Fruit fly (Drosophila melanogaster): ENCODE results near the gene CG34299.

Gene CG34299

DNA sequence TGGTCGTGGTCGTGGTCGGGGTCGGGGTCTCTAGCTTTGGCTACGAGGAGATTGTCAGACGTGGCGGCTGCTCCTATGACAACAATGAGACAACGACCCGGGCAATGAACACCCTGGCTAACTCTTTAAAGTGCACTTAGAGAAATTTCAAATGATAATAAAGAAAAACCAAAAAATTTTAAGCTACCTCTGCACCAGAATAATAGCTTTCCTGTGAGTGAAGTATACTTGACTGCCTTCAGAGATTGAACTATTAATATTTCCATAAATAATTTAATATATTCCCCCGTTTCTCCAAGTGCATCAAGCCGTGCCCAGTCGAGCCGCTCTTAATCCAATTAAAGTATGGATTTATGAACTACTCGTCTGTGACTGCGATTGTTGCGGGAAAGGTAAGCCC lies 14.3 kb downstream of the CG34299 start (continued):
- TF ChIP-seq bsh (GFP tag; optimal IDR thresholded peaks at IDR 0.05): peak; percentile 60 to 65
- TF ChIP-seq Max (GFP tag; optimal IDR thresholded peaks at IDR 0.05): no peak
- TF ChIP-seq tin (GFP tag; optimal IDR thresholded peaks at IDR 0.05): peak; percentile 19
- peak; percentile 6 for TF ChIP-seq CG8359 (GFP tag; optimal IDR thresholded peaks at IDR 0.05; ENCODE audit: borderline replicate concordance)
- TF ChIP-seq Sox102F (GFP tag; optimal IDR thresholded peaks at IDR 0.05): peak; percentile 37
- peak; percentile 10 for TF ChIP-seq ac (GFP tag; optimal IDR thresholded peaks at IDR 0.05)
- TF ChIP-seq CG4404 (GFP tag; IDR thresholded peaks at IDR 0.05): peak; percentile 57
- peak; percentile 71 for TF ChIP-seq gem (tag; optimal IDR thresholded peaks at IDR 0.05)
- TF ChIP-seq trem (tag; optimal IDR thresholded peaks at IDR 0.05): peak; percentile 5
- peak; percentile 35 for TF ChIP-seq CG8924 (tag; optimal IDR thresholded peaks at IDR 0.05)
- peak; percentile 26; the same call in 1 of the 2 replicates for TF ChIP-seq ttk (GFP tag; IDR thresholded peaks at IDR 0.05)
- no peak for TF ChIP-seq her (GFP tag; optimal IDR thresholded peaks at IDR 0.05)
- TF ChIP-seq H15 (GFP tag; IDR thresholded peaks at IDR 0.05): no peak
- no peak for TF ChIP-seq Side (GFP tag; optimal IDR thresholded peaks at IDR 0.05)
- TF ChIP-seq cad (GFP tag; optimal IDR thresholded peaks at IDR 0.05): no peak
- TF ChIP-seq CG9727 (GFP tag; optimal IDR thresholded peaks at IDR 0.05): peak; percentile 62
- 0 out of 2 replicates have a peak, but pooled peaks have one; percentile 12 for TF ChIP-seq CG3847 (GFP tag; IDR thresholded peaks at IDR 0.05)
- peak in 1 of 2 experiments; percentile 13 for TF ChIP-seq Eip74EF (GFP tag; optimal IDR thresholded peaks at IDR 0.05)
- peak; percentile 51 for TF ChIP-seq CG16815 (GFP tag; optimal IDR thresholded peaks at IDR 0.05)
- TF ChIP-seq CG15514 (GFP tag; optimal IDR thresholded peaks at IDR 0.05): no peak
- TF ChIP-seq lmd (GFP tag; IDR thresholded peaks at IDR 0.05): peak; percentile 43; the same call in 1 of the 2 replicates
- peak; percentile 78 for TF ChIP-seq Xrp1 (GFP tag; IDR thresholded peaks at IDR 0.05)
- TF ChIP-seq Tbp (GFP tag; optimal IDR thresholded peaks at IDR 0.05): no peak
- peak; percentile 53 for TF ChIP-seq Abd-B (GFP tag; optimal IDR thresholded peaks at IDR 0.05)
- no peak for TF ChIP-seq Ets97D (GFP tag; optimal IDR thresholded peaks at IDR 0.05)
- peak; percentile 16 for TF ChIP-seq lbe (GFP tag; optimal IDR thresholded peaks at IDR 0.05)
- peak; percentile 30 for TF ChIP-seq CG4424 (GFP tag; optimal IDR thresholded peaks at IDR 0.05)
- no peak for TF ChIP-seq ro (GFP tag; IDR thresholded peaks at IDR 0.05)
- peak; percentile 29 for TF ChIP-seq Oli (tag; optimal IDR thresholded peaks at IDR 0.05)
- TF ChIP-seq NK7.1 (GFP tag; optimal IDR thresholded peaks at IDR 0.05): no peak
- TF ChIP-seq CG32772 (GFP tag; IDR thresholded peaks at IDR 0.05): 0 out of 2 replicates have a peak, but pooled peaks have one; percentile 26
- peak; percentile 53; the same call in 1 of the 3 replicates for TF ChIP-seq croc (GFP tag; conservative IDR thresholded peaks at IDR 0.05)
- no peak for TF ChIP-seq CG14860 (GFP tag; IDR thresholded peaks at IDR 0.05; ENCODE audit: partially characterized antibody)
- peak; percentile 62 for TF ChIP-seq vvl (GFP tag; IDR thresholded peaks at IDR 0.05)
- no peak for TF ChIP-seq Doc3 (GFP tag; IDR thresholded peaks at IDR 0.05; ENCODE audit: partially characterized antibody)
- peak; percentile 57 for TF ChIP-seq CG18262 (tag; optimal IDR thresholded peaks at IDR 0.05)
- TF ChIP-seq CG32767 (GFP tag; IDR thresholded peaks at IDR 0.05): peak; percentile 44; the same call in 1 of the 2 replicates
- TF ChIP-seq Spps (tag; optimal IDR thresholded peaks at IDR 0.05): peak; percentile 51
- TF ChIP-seq CG12155 (GFP tag; optimal IDR thresholded peaks at IDR 0.05): no peak
- peak; percentile 29 for TF ChIP-seq Sox100B (GFP tag; optimal IDR thresholded peaks at IDR 0.05)
- no peak for TF ChIP-seq mld (GFP tag; IDR thresholded peaks at IDR 0.05; ENCODE audit: partially characterized antibody)
- peak; percentile 45 for TF ChIP-seq Blimp-1 (GFP tag; optimal IDR thresholded peaks at IDR 0.05)
- TF ChIP-seq CG13123 (GFP tag; optimal IDR thresholded peaks at IDR 0.05): no peak
- TF ChIP-seq otp (GFP tag; IDR thresholded peaks at IDR 0.05): peak; percentile 53; the same call in 1 of the 3 replicates
- TF ChIP-seq odd (GFP tag; optimal IDR thresholded peaks at IDR 0.05): no peak
- TF ChIP-seq az2 (GFP tag; optimal IDR thresholded peaks at IDR 0.05): peak; percentile 13
- peak; percentile 45 for TF ChIP-seq CG10979 (tag; optimal IDR thresholded peaks at IDR 0.05)
- peak; percentile 47 for TF ChIP-seq dmrt99B (tag; optimal IDR thresholded peaks at IDR 0.05)
- TF ChIP-seq CG2678 (tag; optimal IDR thresholded peaks at IDR 0.05): peak; percentile 14
- TF ChIP-seq CG7271 (tag; optimal IDR thresholded peaks at IDR 0.05): no peak

All from whole organism, embryonic.